Fruit fly (Drosophila melanogaster): ENCODE results near the gene Dci.
A peak's percentile ranks its signal among the peaks of the same experiment; 100 is the strongest.

Gene Dci

dm6 chr3L:884239-884638 lies 33.1 kb downstream of the Dci start (continued):
- no peak for TF ChIP-seq CG12744 (GFP tag; optimal IDR thresholded peaks at IDR 0.05)
- TF ChIP-seq CG32532 (GFP tag; IDR thresholded peaks at IDR 0.05): peak; percentile 58
- TF ChIP-seq scrt (GFP tag; optimal IDR thresholded peaks at IDR 0.05): peak; percentile 75
- no peak for TF ChIP-seq CG7372 (GFP tag; IDR thresholded peaks at IDR 0.05)
- TF ChIP-seq CG4424 (GFP tag; optimal IDR thresholded peaks at IDR 0.05): no peak
- TF ChIP-seq Eip74EF (GFP tag; optimal IDR thresholded peaks at IDR 0.05): no peak
- TF ChIP-seq NfI (GFP tag; optimal IDR thresholded peaks at IDR 0.05): no peak
- TF ChIP-seq CG33557 (GFP tag; optimal IDR thresholded peaks at IDR 0.05): no peak
- no peak for TF ChIP-seq Doc3 (GFP tag; IDR thresholded peaks at IDR 0.05; ENCODE audit: partially characterized antibody)
- no peak for TF ChIP-seq CG9797 (GFP tag; optimal IDR thresholded peaks at IDR 0.05)
- peak; percentile 27 for TF ChIP-seq CG2678 (tag; optimal IDR thresholded peaks at IDR 0.05)
- no peak for TF ChIP-seq p53 (GFP tag; optimal IDR thresholded peaks at IDR 0.05)
- no peak for TF ChIP-seq E2f1 (GFP tag; IDR thresholded peaks at IDR 0.05)
- no peak for TF ChIP-seq pan (optimal IDR thresholded peaks at IDR 0.05)
- peak in 1 of 2 experiments; percentile 27 for TF ChIP-seq pan (GFP tag; optimal IDR thresholded peaks at IDR 0.05 in 1 of 2, IDR thresholded peaks at IDR 0.05 in 1 of 2)
- peak; percentile 10; the same call in 1 of the 3 replicates for TF ChIP-seq Mrtf (GFP tag; IDR thresholded peaks at IDR 0.05)
- no peak for TF ChIP-seq ATbp (GFP tag; optimal IDR thresholded peaks at IDR 0.05)
- TF ChIP-seq CG4360 (GFP tag; IDR thresholded peaks at IDR 0.05): no peak
- TF ChIP-seq oc (tag; optimal IDR thresholded peaks at IDR 0.05): no peak
- TF ChIP-seq HLHmδ (GFP tag; optimal IDR thresholded peaks at IDR 0.05): no peak
- 0 out of 2 replicates have a peak, but pooled peaks have one; percentile 25 for TF ChIP-seq CG31224 (GFP tag; IDR thresholded peaks at IDR 0.05)
- 0 out of 2 replicates have a peak, but pooled peaks have one; percentile 16 for TF ChIP-seq MBD-R2 (GFP tag; IDR thresholded peaks at IDR 0.05)
- peak; percentile 33 for TF ChIP-seq Meics (GFP tag; optimal IDR thresholded peaks at IDR 0.05)
- TF ChIP-seq pb (GFP tag; optimal IDR thresholded peaks at IDR 0.05): no peak
- TF ChIP-seq CG2875 (GFP tag; optimal IDR thresholded peaks at IDR 0.05): no peak
- TF ChIP-seq CG9932 (GFP tag; IDR thresholded peaks at IDR 0.05): peak; percentile 23; the same call in 1 of the 2 replicates
- no peak for TF ChIP-seq CG15073 (GFP tag; optimal IDR thresholded peaks at IDR 0.05)
- TF ChIP-seq CG15601 (tag; optimal IDR thresholded peaks at IDR 0.05): no peak
- TF ChIP-seq tin (GFP tag; optimal IDR thresholded peaks at IDR 0.05): no peak
- no peak for TF ChIP-seq CG14441 (GFP tag; IDR thresholded peaks at IDR 0.05)
- TF ChIP-seq mam (GFP tag; optimal IDR thresholded peaks at IDR 0.05): peak; percentile 26
- no peak for TF ChIP-seq otp (GFP tag; IDR thresholded peaks at IDR 0.05)
- no peak for TF ChIP-seq al (GFP tag; IDR thresholded peaks at IDR 0.05)
- no peak for TF ChIP-seq Mes4 (GFP tag; optimal IDR thresholded peaks at IDR 0.05)
- TF ChIP-seq lmd (GFP tag; IDR thresholded peaks at IDR 0.05): peak; percentile 25; the same call in 1 of the 2 replicates
- TF ChIP-seq mirr (GFP tag; optimal IDR thresholded peaks at IDR 0.05): no peak
- no peak for TF ChIP-seq Poxn (GFP tag; IDR thresholded peaks at IDR 0.05)
- no peak for TF ChIP-seq CG14860 (GFP tag; IDR thresholded peaks at IDR 0.05; ENCODE audit: partially characterized antibody)
- TF ChIP-seq Stat92E (GFP tag; optimal IDR thresholded peaks at IDR 0.05): no peak
- no peak for TF ChIP-seq vnd (GFP tag; IDR thresholded peaks at IDR 0.05; ENCODE audit: partially characterized antibody)
- TF ChIP-seq Oli (tag; optimal IDR thresholded peaks at IDR 0.05): no peak
- no peak for TF ChIP-seq ac (GFP tag; optimal IDR thresholded peaks at IDR 0.05)
- no peak for TF ChIP-seq salm (tag; optimal IDR thresholded peaks at IDR 0.05)
- no peak for TF ChIP-seq sug (tag; optimal IDR thresholded peaks at IDR 0.05)
- TF ChIP-seq chinmo (GFP tag; IDR thresholded peaks at IDR 0.05; ENCODE audit: partially characterized antibody): 0 out of 4 replicates have a peak, but pooled peaks have one; percentile 2
- TF ChIP-seq CG10654 (GFP tag; optimal IDR thresholded peaks at IDR 0.05): no peak
- no peak for TF ChIP-seq Vsx1 (GFP tag; optimal IDR thresholded peaks at IDR 0.05)
- no peak for TF ChIP-seq Dp (GFP tag; optimal IDR thresholded peaks at IDR 0.05)
- TF ChIP-seq HmgD (GFP tag; optimal IDR thresholded peaks at IDR 0.05): no peak
- no peak for TF ChIP-seq CG12942 (GFP tag; optimal IDR thresholded peaks at IDR 0.05)
- no peak for TF ChIP-seq Nf-YA (GFP tag; IDR thresholded peaks at IDR 0.05)

Data from whole organism, embryonic.